Fruit fly (Drosophila melanogaster) whole organism, embryonic: ENCODE data around the gene CG46387.

Experiments
- Asciz ChIP-seq: fragments of 200-800 bp; sonication (Bioruptor generic); optimal IDR thresholded peaks from 2 replicates; lab custom pipeline; 2017; ENCODE audit warnings: missing biosample characterization, mild to moderate bottlenecking, missing genetic modification characterization, missing genetic modification reagents
- Atf3 ChIP-seq: fragments of 200-800 bp; sonication (Bioruptor generic); optimal IDR thresholded peaks from 3 replicates; lab custom pipeline; 2016; ENCODE audit warnings: missing biosample characterization, missing genetic modification characterization
- BEAF-32 ChIP-seq: fragments of 200-800 bp; sonication (Bioruptor generic); optimal IDR thresholded peaks from 3 replicates; lab custom pipeline; 2017; ENCODE audit warnings: missing biosample characterization, missing genetic modification characterization, mild to moderate bottlenecking, moderate library complexity, missing genetic modification reagents
- Bteb2 ChIP-seq: fragments of 200-800 bp; sonication (Bioruptor generic); optimal IDR thresholded peaks from 2 replicates; lab custom pipeline; 2016; ENCODE audit warnings: missing biosample characterization, missing genetic modification characterization
- CG10267 ChIP-seq: fragments of 200-800 bp; sonication (Bioruptor generic); optimal IDR thresholded peaks from 2 replicates; lab custom pipeline; 2018; ENCODE audit warnings: missing biosample characterization, mild to moderate bottlenecking, missing genetic modification characterization, moderate library complexity
- CG10274 ChIP-seq: fragments of 200-800 bp; sonication (Bioruptor generic); optimal IDR thresholded peaks from 3 replicates; lab custom pipeline; 2017; ENCODE audit warnings: missing biosample characterization, mild to moderate bottlenecking, missing genetic modification characterization
- CG12236 ChIP-seq: fragments of 200-800 bp; sonication (Bioruptor generic); optimal IDR thresholded peaks from 2 replicates; lab custom pipeline; 2016; ENCODE audit warnings: missing biosample characterization, missing genetic modification characterization
- CG12769 ChIP-seq: fragments of 200-800 bp; sonication (Bioruptor generic); optimal IDR thresholded peaks from 2 replicates; lab custom pipeline; 2019; ENCODE audit warnings: missing biosample characterization, mild to moderate bottlenecking, missing genetic modification characterization, moderate library complexity
- CG13287 ChIP-seq: fragments of 200-800 bp; sonication (Bioruptor generic); IDR thresholded peaks from 2 replicates; pipeline ENCODE4 v1.3.6; 2022; ENCODE audit warnings: missing biosample characterization, missing genetic modification characterization; ENCODE audit not compliant: partially characterized antibody
- CG15601 ChIP-seq: fragments of 200-800 bp; sonication (Bioruptor generic); optimal IDR thresholded peaks from 3 replicates; lab custom pipeline; 2019; ENCODE audit warnings: missing biosample characterization, mild to moderate bottlenecking, missing genetic modification characterization, moderate library complexity
- CG16779 ChIP-seq: fragments of 200-800 bp; sonication (Bioruptor generic); IDR thresholded peaks from 2 replicates; pipeline ENCODE4 v1.3.6; 2022; ENCODE audit warnings: missing biosample characterization, missing genetic modification characterization
- CG16813 ChIP-seq: fragments of 200-800 bp; sonication (Bioruptor generic); IDR thresholded peaks from 3 replicates; pipeline ENCODE4 v1.3.6; 2022; ENCODE audit warnings: missing biosample characterization, missing genetic modification characterization; ENCODE audit not compliant: partially characterized antibody
- CG16863 ChIP-seq: fragments of 200-800 bp; sonication (Bioruptor generic); optimal IDR thresholded peaks from 3 replicates; lab custom pipeline; 2016; ENCODE audit warnings: missing biosample characterization, missing genetic modification characterization
- CG18619 ChIP-seq: fragments of 200-800 bp; sonication (Bioruptor generic); optimal IDR thresholded peaks from 3 replicates; lab custom pipeline; 2017; ENCODE audit warnings: missing biosample characterization, mild to moderate bottlenecking, missing genetic modification characterization
- CG2120 ChIP-seq: fragments of 200-800 bp; sonication (Bioruptor generic); optimal IDR thresholded peaks from 3 replicates; lab custom pipeline; 2016; ENCODE audit warnings: missing biosample characterization, missing genetic modification characterization
- CG2678 ChIP-seq: fragments of 200-800 bp; sonication (Bioruptor generic); optimal IDR thresholded peaks from 3 replicates; lab custom pipeline; 2019; ENCODE audit warnings: missing biosample characterization, mild to moderate bottlenecking, missing genetic modification characterization, moderate library complexity
- CG2712 ChIP-seq: fragments of 200-800 bp; optimal IDR thresholded peaks from 3 replicates; lab custom pipeline; 2019; ENCODE audit warnings: missing biosample characterization, mild to moderate bottlenecking, missing genetic modification characterization, moderate library complexity
- CG31224 ChIP-seq: fragments of 200-800 bp; sonication (Bioruptor generic); IDR thresholded peaks from 2 replicates; pipeline ENCODE4 v1.3.6; 2022; ENCODE audit warnings: missing biosample characterization, missing genetic modification characterization
- CG32767 ChIP-seq: fragments of 200-800 bp; sonication (Bioruptor generic); IDR thresholded peaks from 2 replicates; pipeline ENCODE4 v1.3.6; 2022; ENCODE audit warnings: missing biosample characterization, missing genetic modification characterization
- CG33213 ChIP-seq: fragments of 200-800 bp; sonication (Bioruptor generic); optimal IDR thresholded peaks from 3 replicates; lab custom pipeline; 2016; ENCODE audit warnings: missing biosample characterization, missing genetic modification characterization
- CG34224 ChIP-seq: fragments of 200-800 bp; sonication (Bioruptor generic); IDR thresholded peaks from 3 replicates; pipeline ENCODE4 v1.3.6; 2022; ENCODE audit warnings: missing biosample characterization, missing genetic modification characterization; ENCODE audit not compliant: partially characterized antibody
- CG34376 ChIP-seq: fragments of 200-800 bp; sonication (Bioruptor generic); optimal IDR thresholded peaks from 2 replicates; lab custom pipeline; 2018; ENCODE audit warnings: missing biosample characterization, mild to moderate bottlenecking, missing genetic modification characterization
- CG34422 ChIP-seq: fragments of 200-800 bp; sonication (Bioruptor generic); IDR thresholded peaks from 3 replicates; pipeline ENCODE4 v1.3.6; 2022; ENCODE audit warnings: missing biosample characterization, missing genetic modification characterization
- CG3726 ChIP-seq: fragments of 200-800 bp; sonication (Bioruptor generic); IDR thresholded peaks from 3 replicates; pipeline ENCODE4, ENCODE4 v1.3.6; 2022; ENCODE audit warnings: missing biosample characterization, missing genetic modification characterization
- CG3838 ChIP-seq: fragments of 200-800 bp; sonication (Bioruptor generic); optimal IDR thresholded peaks from 3 replicates; lab custom pipeline; 2016; ENCODE audit warnings: missing biosample characterization, missing genetic modification characterization
- CG6854 ChIP-seq: fragments of 200-800 bp; sonication (Bioruptor generic); optimal IDR thresholded peaks from 3 replicates; lab custom pipeline; 2017; ENCODE audit warnings: missing biosample characterization, mild to moderate bottlenecking, missing genetic modification characterization
- CG7372 ChIP-seq: fragments of 200-800 bp; sonication (Bioruptor generic); IDR thresholded peaks from 2 replicates; pipeline ENCODE4 v1.3.6; 2022; ENCODE audit warnings: missing biosample characterization, missing genetic modification characterization
- CG8359 ChIP-seq: fragments of 200-800 bp; sonication (Bioruptor generic); optimal IDR thresholded peaks from 2 replicates; lab custom pipeline; 2017; ENCODE audit warnings: missing biosample characterization, mild to moderate bottlenecking, missing genetic modification characterization, borderline replicate concordance
- Ets65A ChIP-seq: fragments of 200-800 bp; sonication (Bioruptor generic); peaks from one replicate; lab custom pipeline; 2016; ENCODE audit warnings: missing biosample characterization, missing genetic modification characterization
- GATAe ChIP-seq: fragments of 200-800 bp; sonication (Bioruptor generic); conservative IDR thresholded peaks from 2 replicates; pipeline ENCODE4 v1.3.6; 2022; ENCODE audit warnings: missing biosample characterization, missing genetic modification characterization
- Mrtf ChIP-seq: fragments of 200-800 bp; sonication (Bioruptor generic); IDR thresholded peaks from 3 replicates; pipeline ENCODE4 v1.3.6; 2022; ENCODE audit warnings: missing biosample characterization, missing genetic modification characterization
- NFAT ChIP-seq: fragments of 200-800 bp; sonication (Bioruptor generic); IDR thresholded peaks from 2 replicates; pipeline ENCODE4 v1.3.6; 2022; ENCODE audit warnings: missing biosample characterization, missing genetic modification characterization
- Sox102F ChIP-seq: fragments of 200-800 bp; sonication (Bioruptor generic); optimal IDR thresholded peaks from 2 replicates; lab custom pipeline; 2018; ENCODE audit warnings: missing biosample characterization, mild to moderate bottlenecking, missing genetic modification characterization, moderate library complexity
- Xbp1 ChIP-seq: fragments of 200-800 bp; sonication (Bioruptor generic); optimal IDR thresholded peaks from 3 replicates; lab custom pipeline; 2016; ENCODE audit warnings: missing biosample characterization, mild to moderate bottlenecking, missing genetic modification characterization
- amos ChIP-seq: fragments of 200-800 bp; sonication (Bioruptor generic); IDR thresholded peaks from 2 replicates; pipeline ENCODE4 v1.3.6; 2022; ENCODE audit warnings: missing biosample characterization, missing genetic modification characterization; ENCODE audit not compliant: partially characterized antibody
- bab2 ChIP-seq: fragments of 200-800 bp; sonication (Bioruptor generic); optimal IDR thresholded peaks from 2 replicates; lab custom pipeline; 2016; ENCODE audit warnings: missing biosample characterization, missing genetic modification characterization
- cg ChIP-seq: fragments of 200-800 bp; sonication (Bioruptor generic); optimal IDR thresholded peaks from 3 replicates; lab custom pipeline; 2019; ENCODE audit warnings: missing biosample characterization, mild to moderate bottlenecking, missing genetic modification characterization, moderate library complexity
- crp ChIP-seq, 2 experiments: fragments of 200-800 bp; sonication (Bioruptor generic); optimal IDR thresholded peaks; 2 replicates in 1 of 2; 3 replicates in 1 of 2; lab custom pipeline; 2017; ENCODE audit warnings: missing biosample characterization in 2 of 2, missing genetic modification characterization in 2 of 2, mild to moderate bottlenecking in 1 of 2, moderate library complexity in 1 of 2
- dimm ChIP-seq: fragments of 200-800 bp; sonication (Bioruptor generic); IDR thresholded peaks from 2 replicates; pipeline ENCODE4 v1.3.6; 2022; ENCODE audit warnings: missing biosample characterization, missing genetic modification characterization
- dmrt99B ChIP-seq: fragments of 200-800 bp; sonication (Bioruptor generic); optimal IDR thresholded peaks from 2 replicates; lab custom pipeline; 2018; ENCODE audit warnings: missing biosample characterization, mild to moderate bottlenecking, missing genetic modification characterization, moderate library complexity
- ewg ChIP-seq: fragments of 200-800 bp; sonication (Bioruptor generic); optimal IDR thresholded peaks from 3 replicates; lab custom pipeline; 2017; ENCODE audit warnings: mild to moderate bottlenecking, missing biosample characterization, missing genetic modification reagents, missing genetic modification characterization
- gt ChIP-seq: fragments of 200-800 bp; sonication (Bioruptor generic); IDR thresholded peaks from 2 replicates; pipeline ENCODE4 v1.3.6; 2022; ENCODE audit warnings: missing biosample characterization, missing genetic modification characterization
- ind ChIP-seq: fragments of 200-800 bp; sonication (Bioruptor generic); optimal IDR thresholded peaks from 3 replicates; lab custom pipeline; 2016; ENCODE audit warnings: missing biosample characterization, missing genetic modification characterization
- klu ChIP-seq: fragments of 200-800 bp; sonication (Bioruptor generic); IDR thresholded peaks from 2 replicates; pipeline ENCODE4 v1.3.6; 2022; ENCODE audit warnings: missing biosample characterization, missing genetic modification characterization
- nmo ChIP-seq: fragments of 200-800 bp; sonication (Bioruptor generic); optimal IDR thresholded peaks from 2 replicates; lab custom pipeline; 2018; ENCODE audit warnings: missing biosample characterization, mild to moderate bottlenecking, missing genetic modification characterization, moderate library complexity
- odd ChIP-seq: fragments of 200-800 bp; sonication (Bioruptor generic); optimal IDR thresholded peaks from 2 replicates; lab custom pipeline; 2017; ENCODE audit warnings: missing biosample characterization, mild to moderate bottlenecking, missing genetic modification characterization
- pnt ChIP-seq: fragments of 200-800 bp; sonication (Bioruptor generic); optimal IDR thresholded peaks from 3 replicates; lab custom pipeline; 2016; ENCODE audit warnings: missing biosample characterization, missing genetic modification characterization
- stc ChIP-seq: fragments of 200-800 bp; sonication (Bioruptor generic); IDR thresholded peaks from 2 replicates; pipeline ENCODE4 v1.3.6; 2022; ENCODE audit warnings: missing biosample characterization, missing genetic modification characterization
- tin ChIP-seq: fragments of 200-800 bp; sonication (Bioruptor generic); optimal IDR thresholded peaks from 3 replicates; lab custom pipeline; 2016; ENCODE audit warnings: missing biosample characterization, missing genetic modification characterization
- toy ChIP-seq: fragments of 200-800 bp; sonication (Bioruptor generic); IDR thresholded peaks from 2 replicates; pipeline ENCODE4 v1.3.6; 2022; ENCODE audit warnings: missing biosample characterization, missing genetic modification characterization

The CG46387 gene

DNA sequence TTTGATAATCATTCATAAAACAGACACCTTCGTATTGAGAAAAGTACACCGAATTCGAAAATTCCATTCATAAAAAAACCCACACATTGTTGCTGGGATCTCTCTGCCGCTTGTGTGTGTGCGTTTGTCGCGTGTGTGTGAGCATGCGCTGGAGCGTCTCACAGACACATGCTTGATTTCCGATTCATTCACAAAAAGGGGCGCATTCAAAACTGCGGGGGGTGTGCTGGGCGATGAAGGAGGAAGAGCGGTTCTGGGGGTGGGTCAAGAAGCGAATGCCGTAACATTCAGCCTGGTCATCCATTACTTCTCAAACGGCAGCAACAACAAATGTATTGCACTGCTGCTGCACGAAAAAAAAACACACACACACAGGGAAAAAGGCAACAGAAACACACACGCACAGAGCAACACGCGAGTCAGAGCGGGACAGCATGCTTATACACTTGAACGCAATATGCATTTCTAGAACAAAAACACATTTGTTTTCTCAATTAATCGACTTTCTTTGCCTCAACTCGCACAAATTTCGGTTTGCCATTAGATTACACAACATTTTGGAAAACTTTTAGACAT is 44.4 kb upstream of the CG46387 start (continued):
- TF ChIP-seq GATAe (GFP tag; lab: Robert Waterston, UW), result no peak
- TF ChIP-seq CG2120 (GFP tag; lab: Kevin White, UChicago), result no peak
- TF ChIP-seq Mrtf, result no peak
- TF ChIP-seq ind (GFP tag; lab: Kevin White, UChicago), result no peak
- no peak for TF ChIP-seq CG3838 (GFP tag; lab: Kevin White, UChicago)
- TF ChIP-seq CG13287, result peak; percentile 15; the same call in 1 of the 2 replicates
- no peak for TF ChIP-seq BEAF-32 (GFP tag; lab: Kevin White, UChicago)
- no peak for TF ChIP-seq odd (GFP tag; lab: Kevin White, UChicago)
- TF ChIP-seq gt (GFP tag; lab: Robert Waterston, UW), result no peak
- TF ChIP-seq nmo (GFP tag; lab: Kevin White, UChicago), result peak; percentile 15
- TF ChIP-seq CG32767 (GFP tag; lab: Robert Waterston, UW), result no peak; the same call in 1 of the 2 replicates
- TF ChIP-seq dmrt99B (tag; lab: Kevin White, UChicago), result no peak
- no peak for TF ChIP-seq CG33213 (GFP tag; lab: Kevin White, UChicago)
- TF ChIP-seq crp (GFP tag; optimal IDR thresholded peaks at IDR 0.05; lab: Kevin White, UChicago), result no peak
- peak; percentile 96 for TF ChIP-seq cg
- TF ChIP-seq CG34422 (GFP tag; lab: Robert Waterston, UW), result peak; percentile 84; the same call in 2 of the 3 replicates
- 0 out of 3 replicates have a peak, but pooled peaks have one; percentile 11 for TF ChIP-seq CG16813 (GFP tag; lab: Robert Waterston, UW)
- no peak for TF ChIP-seq dimm (GFP tag; lab: Robert Waterston, UW)
- no peak for TF ChIP-seq CG10274 (GFP tag; lab: Kevin White, UChicago)
- TF ChIP-seq CG7372, result no peak
- TF ChIP-seq Asciz (GFP tag; lab: Kevin White, UChicago), result no peak
- no peak for TF ChIP-seq bab2
- TF ChIP-seq CG34224 (GFP tag; lab: Robert Waterston, UW), result no peak
- no peak for TF ChIP-seq CG16779 (GFP tag; lab: Robert Waterston, UW)
- no peak for TF ChIP-seq NFAT (GFP tag; lab: Robert Waterston, UW)
- TF ChIP-seq CG12236 (GFP tag; lab: Kevin White, UChicago), result no peak
- no peak for TF ChIP-seq CG2712 (tag; lab: Kevin White, UChicago)
- no peak for TF ChIP-seq CG10267 (tag; lab: Kevin White, UChicago)
- no peak for TF ChIP-seq Ets65A (GFP tag; lab: Kevin White, UChicago)
- TF ChIP-seq CG12769, result no peak
- TF ChIP-seq CG3726, result no peak
- peak; percentile 92 for TF ChIP-seq ewg (GFP tag; lab: Kevin White, UChicago)
- TF ChIP-seq Bteb2, result no peak
- no peak for TF ChIP-seq klu (GFP tag; lab: Robert Waterston, UW)
- peak; percentile 7 for TF ChIP-seq CG2678 (tag; lab: Kevin White, UChicago)
- TF ChIP-seq CG8359 (GFP tag; lab: Kevin White, UChicago), result no peak
- TF ChIP-seq toy (GFP tag; lab: Robert Waterston, UW), result no peak
- no peak for TF ChIP-seq CG15601 (tag; lab: Kevin White, UChicago)
- no peak for TF ChIP-seq pnt
- no peak for TF ChIP-seq CG16863 (GFP tag; lab: Kevin White, UChicago)
- peak; percentile 23; the same call in 1 of the 2 replicates for TF ChIP-seq amos (GFP tag; lab: Robert Waterston, UW)
- no peak for TF ChIP-seq CG31224
- no peak for TF ChIP-seq stc (GFP tag; lab: Robert Waterston, UW)
- TF ChIP-seq Xbp1 (GFP tag; lab: Kevin White, UChicago), result no peak
- peak; percentile 20 for TF ChIP-seq tin (GFP tag; lab: Kevin White, UChicago)
- TF ChIP-seq Atf3 (GFP tag; lab: Kevin White, UChicago), result no peak
- no peak for TF ChIP-seq Sox102F (GFP tag; lab: Kevin White, UChicago)
- no peak for TF ChIP-seq CG34376 (GFP tag; lab: Kevin White, UChicago)
- TF ChIP-seq CG6854 (GFP tag; lab: Kevin White, UChicago), result no peak
- no peak for TF ChIP-seq CG18619 (GFP tag; lab: Kevin White, UChicago)
